Worm (Caenorhabditis elegans) whole organism, L2 larva: ENCODE measurements around the gene ZK1240.5.

Experiments
- C34F6.9 ChIP-seq: fragments of 150-350 bp; optimal IDR thresholded peaks from 2 replicates; lab custom pipeline; 2014; ENCODE audit warnings: missing biosample characterization, missing genetic modification characterization
- F13H6.1 ChIP-seq: sonication (generic microtip); optimal IDR thresholded peaks from 2 replicates; lab custom pipeline; 2016; ENCODE audit warnings: missing genetic modification characterization, missing compliant biosample characterization
- R02D3.7 ChIP-seq: fragments of 150-350 bp; optimal IDR thresholded peaks from 2 replicates; lab custom pipeline; 2014; ENCODE audit warnings: missing biosample characterization, missing genetic modification characterization
- ZK546.5 ChIP-seq: sonication (generic microtip); optimal IDR thresholded peaks from 2 replicates; lab custom pipeline; 2017; ENCODE audit warnings: missing biosample characterization, missing genetic modification characterization
- alr-1 ChIP-seq: fragments of 150-350 bp; optimal IDR thresholded peaks from 2 replicates; lab custom pipeline; 2014; ENCODE audit warnings: missing biosample characterization, missing genetic modification characterization
- aly-2 ChIP-seq: fragments of 150-350 bp; optimal IDR thresholded peaks from 2 replicates; lab custom pipeline; 2014; ENCODE audit warnings: missing biosample characterization, missing genetic modification characterization
- ceh-16 ChIP-seq: fragments of 150-350 bp; optimal IDR thresholded peaks from 2 replicates; lab custom pipeline; 2014; ENCODE audit warnings: missing biosample characterization, missing genetic modification characterization
- ceh-82 ChIP-seq: fragments of 150-350 bp; optimal IDR thresholded peaks from 2 replicates; lab custom pipeline; 2014; ENCODE audit warnings: missing biosample characterization, missing genetic modification characterization
- dmd-4 ChIP-seq: sonication (generic microtip); optimal IDR thresholded peaks from 2 replicates; lab custom pipeline; 2017; ENCODE audit warnings: missing biosample characterization, missing genetic modification characterization
- elt-1 ChIP-seq: fragments of 150-350 bp; optimal IDR thresholded peaks from 2 replicates; lab custom pipeline; 2014; ENCODE audit warnings: missing biosample characterization, missing genetic modification characterization
- elt-3 ChIP-seq: sonication (generic microtip); optimal IDR thresholded peaks from 2 replicates; lab custom pipeline; 2017; ENCODE audit warnings: missing biosample characterization, missing genetic modification characterization
- lin-11 ChIP-seq: fragments of 150-350 bp; sonication (generic microtip); optimal IDR thresholded peaks from 2 replicates; lab custom pipeline; 2014; ENCODE audit warnings: missing biosample characterization, missing genetic modification characterization, inconsistent platforms, mixed read lengths
- lin-39 ChIP-seq: fragments of 150-350 bp; optimal IDR thresholded peaks from 2 replicates; lab custom pipeline; 2014; ENCODE audit warnings: missing biosample characterization, missing genetic modification reagents, missing genetic modification characterization
- lsy-2 ChIP-seq, 2 experiments: fragments of 150-350 bp in 1 of 2; sonication (generic microtip) in 1 of 2; optimal IDR thresholded peaks; 2 replicates each; lab custom pipeline; 2014 to 2017; ENCODE audit warnings: missing biosample characterization in 2 of 2, missing genetic modification characterization in 2 of 2
- mab-5 ChIP-seq: fragments of 150-350 bp; optimal IDR thresholded peaks from 2 replicates; lab custom pipeline; 2014; ENCODE audit warnings: missing biosample characterization, missing genetic modification characterization
- mbf-1 ChIP-seq: sonication (generic microtip); optimal IDR thresholded peaks from 2 replicates; lab custom pipeline; 2017; ENCODE audit warnings: missing biosample characterization, missing genetic modification characterization
- mdl-1 ChIP-seq, 2 experiments: fragments of 150-350 bp in 1 of 2; sonication (generic microtip) in 1 of 2; optimal IDR thresholded peaks; 2 replicates each; lab custom pipeline; 2017; ENCODE audit warnings: missing biosample characterization in 2 of 2, missing genetic modification characterization in 2 of 2
- nhr-10 ChIP-seq: sonication (generic microtip); optimal IDR thresholded peaks from 2 replicates; lab custom pipeline; 2017; ENCODE audit warnings: missing biosample characterization, missing genetic modification characterization
- nhr-11 ChIP-seq: fragments of 150-350 bp; optimal IDR thresholded peaks from 2 replicates; lab custom pipeline; 2014; ENCODE audit warnings: missing biosample characterization, missing genetic modification characterization
- nhr-12 ChIP-seq: fragments of 150-350 bp; optimal IDR thresholded peaks from 2 replicates; lab custom pipeline; 2014; ENCODE audit warnings: missing biosample characterization, missing genetic modification characterization
- nhr-129 ChIP-seq: fragments of 150-350 bp; optimal IDR thresholded peaks from 2 replicates; lab custom pipeline; 2014; ENCODE audit warnings: missing biosample characterization, missing genetic modification characterization
- nhr-21 ChIP-seq: fragments of 150-350 bp; optimal IDR thresholded peaks from 2 replicates; lab custom pipeline; 2014; ENCODE audit warnings: missing biosample characterization, missing genetic modification characterization
- nhr-23 ChIP-seq: fragments of 150-350 bp; optimal IDR thresholded peaks from 2 replicates; lab custom pipeline; 2014; ENCODE audit warnings: missing biosample characterization, missing genetic modification reagents, missing genetic modification characterization
- nhr-237 ChIP-seq: fragments of 150-350 bp; optimal IDR thresholded peaks from 2 replicates; lab custom pipeline; 2014; ENCODE audit warnings: missing biosample characterization, missing genetic modification characterization
- nhr-6 ChIP-seq: fragments of 150-350 bp; optimal IDR thresholded peaks from 2 replicates; lab custom pipeline; 2014; ENCODE audit warnings: missing biosample characterization, missing genetic modification characterization
- nhr-77 ChIP-seq: fragments of 150-350 bp; optimal IDR thresholded peaks from 2 replicates; lab custom pipeline; 2014; ENCODE audit warnings: missing biosample characterization, missing genetic modification characterization
- sem-4 ChIP-seq: fragments of 150-350 bp; optimal IDR thresholded peaks from 2 replicates; lab custom pipeline; 2014; ENCODE audit warnings: missing biosample characterization, missing genetic modification reagents, missing genetic modification characterization
- skn-1 ChIP-seq: sonication (generic microtip); optimal IDR thresholded peaks from 2 replicates; lab custom pipeline; 2017; ENCODE audit warnings: missing biosample characterization, missing genetic modification characterization
- sma-3 ChIP-seq: sonication (generic microtip); optimal IDR thresholded peaks from 2 replicates; lab custom pipeline; 2016; ENCODE audit warnings: missing genetic modification reagents, missing genetic modification characterization, missing compliant biosample characterization
- sma-9 ChIP-seq, 2 experiments: fragments of 150-350 bp in 1 of 2; sonication (generic microtip) in 1 of 2; optimal IDR thresholded peaks; 2 replicates each; lab custom pipeline; 2014 to 2016; ENCODE audit warnings: missing genetic modification characterization in 2 of 2, mild to moderate bottlenecking in 1 of 2, missing biosample characterization in 1 of 2, missing compliant biosample characterization in 1 of 2, missing genetic modification reagents in 1 of 2, moderate library complexity in 1 of 2
- unc-55 ChIP-seq: fragments of 150-350 bp; sonication (generic microtip); optimal IDR thresholded peaks from 3 replicates; lab custom pipeline; 2014; ENCODE audit warnings: missing biosample characterization, missing genetic modification reagents, missing genetic modification characterization
- zag-1 ChIP-seq: fragments of 150-350 bp; optimal IDR thresholded peaks from 2 replicates; lab custom pipeline; 2014; ENCODE audit warnings: missing biosample characterization, missing genetic modification characterization
- ztf-1 ChIP-seq: fragments of 200-800 bp; sonication (Bioruptor generic); conservative IDR thresholded peaks from 2 replicates; pipeline ENCODE4 v1.3.6; 2022; ENCODE audit warnings: missing genetic modification characterization, missing compliant biosample characterization
- ztf-11 ChIP-seq: sonication (generic microtip); optimal IDR thresholded peaks from 2 replicates; lab custom pipeline; 2017; ENCODE audit warnings: missing biosample characterization, missing genetic modification characterization
- ztf-4 ChIP-seq: fragments of 150-350 bp; optimal IDR thresholded peaks from 2 replicates; lab custom pipeline; 2014; ENCODE audit warnings: missing biosample characterization, missing genetic modification characterization

Gene ZK1240.5

DNA sequence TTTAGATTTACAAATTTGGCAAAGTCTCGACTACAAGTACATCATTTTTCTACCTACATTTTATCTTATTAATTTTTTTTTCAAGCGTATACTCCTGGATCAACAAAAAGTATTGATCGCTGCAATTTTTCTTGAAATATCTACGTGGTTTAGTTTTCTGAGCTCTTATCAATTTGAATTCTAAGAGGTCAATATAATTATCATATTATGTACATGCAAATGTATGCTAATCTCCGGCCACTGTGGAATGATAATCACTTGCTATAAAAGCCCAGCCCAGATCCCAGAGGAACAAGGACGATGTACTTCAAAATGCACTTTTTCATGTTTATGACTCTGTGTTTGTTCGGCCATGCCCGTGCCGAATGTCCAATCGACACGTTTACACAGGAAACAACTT lies 39.1 kb upstream of the ZK1240.5 start, which contains the start of gene F43C11.1:
F43C11.1 (plus strand) TSS at position 301 of the 400 bp plus-strand sequence.
- no peak for TF ChIP-seq ztf-1 (GFP tag; lab: Robert Waterston, UW)
- no peak for TF ChIP-seq elt-3
- TF ChIP-seq nhr-6 (tag; lab: Kevin White, UChicago): no peak
- TF ChIP-seq nhr-23 (tag; lab: Kevin White, UChicago): no peak
- no peak for TF ChIP-seq F13H6.1 (tag; lab: Kevin White, UChicago)
- no peak for TF ChIP-seq sma-3
- TF ChIP-seq ztf-11 (tag; lab: Kevin White, UChicago): no peak

DNA sequence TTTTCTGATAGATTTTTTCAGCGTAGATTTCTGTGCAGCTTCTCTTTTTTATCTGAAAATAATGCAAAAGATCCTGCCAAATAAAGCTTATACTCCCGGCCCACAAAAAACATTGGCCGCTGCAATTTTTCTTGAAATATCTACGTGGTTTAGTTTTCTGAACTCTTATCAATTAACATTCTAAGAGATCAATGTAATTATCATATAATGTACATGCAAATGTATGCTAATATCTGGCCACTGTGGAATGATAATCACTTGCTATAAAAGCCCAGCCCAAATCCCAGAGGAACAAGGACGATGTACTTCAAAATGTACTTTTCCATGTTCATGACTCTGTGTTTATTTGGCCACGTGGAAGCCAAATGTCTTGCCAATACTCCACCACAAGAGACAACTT lies 36.7 kb upstream of the ZK1240.5 start, which contains the start of gene F43C11.2:
F43C11.2 (plus strand) TSS at position 301 of the 400 bp plus-strand sequence.
- TF ChIP-seq ceh-16 (no peak), ztf-4 (tag; lab: Kevin White, UChicago) (no peak), ceh-82 (tag; lab: Kevin White, UChicago) (no peak), nhr-21 (tag; lab: Kevin White, UChicago) (no peak), nhr-77 (tag; lab: Kevin White, UChicago) (no peak), nhr-129 (tag; lab: Kevin White, UChicago) (no peak), elt-1 (tag; lab: Kevin White, UChicago) (no peak), mab-5 (tag; lab: Kevin White, UChicago) (no peak), sem-4 (no peak), aly-2 (tag; lab: Kevin White, UChicago) (no peak), mbf-1 (tag; lab: Kevin White, UChicago) (no peak), nhr-23 (tag; lab: Kevin White, UChicago) (no peak), C34F6.9 (tag; lab: Kevin White, UChicago) (no peak), dmd-4 (tag; lab: Kevin White, UChicago) (no peak), nhr-6 (tag; lab: Kevin White, UChicago) (no peak), nhr-10 (no peak), mdl-1 (tag; optimal IDR thresholded peaks at IDR 0.05; lab: Kevin White, UChicago) (no peak)

DNA sequence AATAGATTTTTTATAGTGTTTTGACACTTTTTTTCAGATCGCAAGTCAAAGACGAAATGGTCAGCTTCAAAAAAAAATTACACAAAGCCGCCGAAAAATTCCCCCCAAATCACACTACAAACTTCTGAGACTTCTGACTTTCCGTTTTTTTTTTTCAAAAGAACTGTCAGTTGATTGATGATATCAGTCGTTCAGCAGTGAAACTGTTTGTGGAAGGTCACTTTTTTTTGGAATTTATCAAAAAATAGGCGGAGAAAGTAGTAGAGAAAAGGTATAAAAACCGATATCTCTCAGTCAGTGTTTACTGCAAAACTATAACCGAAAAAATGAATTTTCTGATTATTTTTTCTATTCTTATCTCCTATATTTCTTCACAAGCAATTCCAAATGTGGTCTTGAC lies 35.3 kb upstream of the ZK1240.5 start, which contains the start of gene F43C11.3:
F43C11.3 (plus strand) TSS at position 301 of the 400 bp plus-strand sequence.
- no peak for TF ChIP-seq lsy-2 (tag; optimal IDR thresholded peaks at IDR 0.05; lab: Kevin White, UChicago)
- TF ChIP-seq ceh-16: no peak
- TF ChIP-seq nhr-237 (tag; lab: Kevin White, UChicago): no peak
- TF ChIP-seq alr-1 (tag; lab: Kevin White, UChicago): no peak
- TF ChIP-seq ceh-82 (tag; lab: Kevin White, UChicago): no peak
- TF ChIP-seq ZK546.5 (tag; lab: Kevin White, UChicago): no peak
- TF ChIP-seq nhr-129 (tag; lab: Kevin White, UChicago): no peak
- TF ChIP-seq R02D3.7: no peak
- TF ChIP-seq nhr-12 (tag; lab: Kevin White, UChicago): no peak
- TF ChIP-seq elt-3: no peak
- TF ChIP-seq nhr-23 (tag; lab: Kevin White, UChicago): no peak
- TF ChIP-seq nhr-6 (tag; lab: Kevin White, UChicago): no peak
- TF ChIP-seq nhr-11 (tag; lab: Kevin White, UChicago): no peak
- no peak for TF ChIP-seq mbf-1 (tag; lab: Kevin White, UChicago)
- TF ChIP-seq zag-1 (tag; lab: Kevin White, UChicago): no peak
- TF ChIP-seq sma-9 (GFP tag; optimal IDR thresholded peaks at IDR 0.05; lab: Kevin White, UChicago): no peak
- TF ChIP-seq sma-9 (tag; optimal IDR thresholded peaks at IDR 0.05; lab: Kevin White, UChicago): no peak

DNA sequence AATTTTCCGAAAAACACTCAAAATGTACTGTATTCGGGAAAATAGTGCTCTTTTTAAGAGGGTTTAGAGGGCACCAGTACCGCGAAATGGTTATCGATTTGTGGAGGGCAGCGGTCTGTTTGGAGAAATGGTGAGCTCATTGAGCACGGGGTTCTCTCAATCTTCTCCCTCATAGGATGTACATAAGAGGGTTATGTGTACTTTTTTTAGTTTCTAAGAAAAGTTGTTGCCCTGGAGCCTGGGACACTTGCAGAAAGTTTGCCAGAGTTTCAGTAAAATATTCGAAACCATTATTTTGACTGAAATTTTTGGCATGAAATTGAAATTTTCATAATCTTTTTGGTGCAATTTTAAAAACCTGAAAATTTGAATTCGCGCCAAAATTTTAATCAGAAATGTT lies 34.8 kb upstream of the ZK1240.5 start, which contains the start of gene F43C11.10:
F43C11.10 (minus strand) TSS at position 101 of the 400 bp plus-strand sequence.
- TF ChIP-seq skn-1 (tag; lab: Kevin White, UChicago) (no peak), lin-11 (no peak), R02D3.7 (no peak), dmd-4 (tag; lab: Kevin White, UChicago) (no peak), unc-55 (GFP tag; lab: Kevin White, UChicago) (no peak), lin-39 (tag; lab: Kevin White, UChicago) (no peak), F13H6.1 (tag; lab: Kevin White, UChicago) (no peak), nhr-129 (tag; lab: Kevin White, UChicago) (no peak)
- TF ChIP-seq, all 48 proteins: peak for 0
